Worm (Caenorhabditis elegans) whole organism, L2 larva: Measurements from ENCODE around the gene ugt-12.

Source experiments
- crh-2 ChIP-seq: sonication (generic microtip); optimal IDR thresholded peaks from 2 replicates; lab custom pipeline; 2017; ENCODE audit warnings: missing biosample characterization, missing genetic modification characterization
- lin-13 ChIP-seq: fragments of 150-350 bp; optimal IDR thresholded peaks from 2 replicates; lab custom pipeline; 2014; ENCODE audit warnings: missing biosample characterization, missing genetic modification reagents, missing genetic modification characterization
- nhr-6 ChIP-seq: fragments of 150-350 bp; optimal IDR thresholded peaks from 2 replicates; lab custom pipeline; 2014; ENCODE audit warnings: missing biosample characterization, missing genetic modification characterization
- unc-55 ChIP-seq: fragments of 150-350 bp; sonication (generic microtip); optimal IDR thresholded peaks from 3 replicates; lab custom pipeline; 2014; ENCODE audit warnings: missing biosample characterization, missing genetic modification reagents, missing genetic modification characterization
- ztf-1 ChIP-seq: fragments of 200-800 bp; sonication (Bioruptor generic); conservative IDR thresholded peaks from 2 replicates; pipeline ENCODE4 v1.3.6; 2022; ENCODE audit warnings: missing genetic modification characterization, missing compliant biosample characterization
- ztf-11 ChIP-seq: sonication (generic microtip); optimal IDR thresholded peaks from 2 replicates; lab custom pipeline; 2017; ENCODE audit warnings: missing biosample characterization, missing genetic modification characterization

DNA sequence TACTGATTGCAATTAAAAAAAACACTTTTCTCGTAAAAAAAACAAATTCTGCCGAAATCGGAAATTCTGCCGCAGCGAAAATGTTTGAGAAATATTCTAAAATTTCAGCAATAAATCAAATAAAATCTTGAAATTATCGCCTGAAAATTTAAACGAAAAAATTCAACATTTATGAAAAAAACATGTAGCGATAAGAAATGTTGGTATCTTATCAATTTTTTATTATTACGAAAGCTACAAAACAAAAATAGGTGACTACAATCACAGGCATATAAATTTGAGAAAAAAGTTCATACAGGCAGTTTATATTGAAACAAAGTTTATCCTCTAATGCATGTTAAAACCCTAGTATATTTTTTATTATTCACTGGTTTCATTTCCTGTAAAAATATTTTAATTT, 16.5 kb upstream of the ugt-12 start, which contains the start of gene ugt-14:
- no peak for TF ChIP-seq lin-13 (GFP tag; lab: Kevin White, UChicago)
- TF ChIP-seq ztf-1 (GFP tag; lab: Robert Waterston, UW) = no peak
- no peak for TF ChIP-seq ztf-11
- no peak for TF ChIP-seq nhr-6 (tag; lab: Kevin White, UChicago)
- no peak for TF ChIP-seq crh-2 (tag; lab: Kevin White, UChicago)
- TF ChIP-seq unc-55 (GFP tag; lab: Kevin White, UChicago) = no peak
